Fruit fly (Drosophila melanogaster): ENCODE results near the gene Sap47.
A peak's percentile ranks its signal among the peaks of the same experiment; 100 is the strongest.

The Sap47 gene

DNA sequence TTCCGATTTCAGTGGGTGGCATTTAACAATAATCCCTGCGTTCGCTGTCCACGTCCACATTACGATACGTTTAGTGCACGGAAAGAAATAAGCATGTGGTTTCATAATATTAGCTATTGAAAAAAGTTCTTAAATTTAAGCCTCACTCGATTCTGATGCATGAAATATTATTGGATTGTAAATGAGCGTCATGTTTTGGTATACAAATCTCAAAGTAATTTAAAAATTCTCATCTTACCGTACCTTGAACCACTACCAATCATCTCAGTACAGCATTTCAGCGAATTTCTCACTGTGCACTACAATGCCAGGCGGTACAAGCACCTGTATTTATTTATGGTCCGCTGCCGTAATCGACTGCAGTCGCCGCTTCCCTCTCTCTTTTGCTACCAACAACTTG is 39.3 kb downstream of the Sap47 start (continued):
- peak; percentile 82 for TF ChIP-seq bcd (GFP tag; optimal IDR thresholded peaks at IDR 0.05)
- peak; percentile 59 for TF ChIP-seq CG11723 (GFP tag; optimal IDR thresholded peaks at IDR 0.05)
- TF ChIP-seq crp (GFP tag; optimal IDR thresholded peaks at IDR 0.05) = peak in 1 of 2 experiments; percentile 21
- peak; percentile 75 for TF ChIP-seq btn (GFP tag; optimal IDR thresholded peaks at IDR 0.05)
- peak; percentile 80 for TF ChIP-seq CG17829 (tag; optimal IDR thresholded peaks at IDR 0.05)
- TF ChIP-seq Deaf1 (tag; optimal IDR thresholded peaks at IDR 0.05) = peak; percentile 45
- peak; percentile 74 for TF ChIP-seq CG9727 (GFP tag; optimal IDR thresholded peaks at IDR 0.05)
- peak; percentile 28 for TF ChIP-seq sd (tag; optimal IDR thresholded peaks at IDR 0.05)
- no peak for TF ChIP-seq h (optimal IDR thresholded peaks at IDR 0.05)
- TF ChIP-seq tx (GFP tag; optimal IDR thresholded peaks at IDR 0.05) = peak; percentile 78
- peak; percentile 55 for TF ChIP-seq Myb (GFP tag; optimal IDR thresholded peaks at IDR 0.05)
- TF ChIP-seq corto (GFP tag; optimal IDR thresholded peaks at IDR 0.05) = peak; percentile 51
- no peak for TF ChIP-seq ash1 (GFP tag; optimal IDR thresholded peaks at IDR 0.05)
- no peak for TF ChIP-seq CG11560 (tag; IDR thresholded peaks at IDR 0.05)
- TF ChIP-seq dimm (GFP tag; IDR thresholded peaks at IDR 0.05) = no peak
- TF ChIP-seq al (GFP tag; IDR thresholded peaks at IDR 0.05) = no peak
- no peak for TF ChIP-seq CG17328 (GFP tag; IDR thresholded peaks at IDR 0.05)
- no peak for TF ChIP-seq Dp (GFP tag; optimal IDR thresholded peaks at IDR 0.05)
- peak; percentile 56 for TF ChIP-seq CG16815 (GFP tag; optimal IDR thresholded peaks at IDR 0.05)
- TF ChIP-seq ab (GFP tag; optimal IDR thresholded peaks at IDR 0.05) = peak; percentile 74
- peak; percentile 80 for TF ChIP-seq fd3F (GFP tag; optimal IDR thresholded peaks at IDR 0.05)
- peak; percentile 76 for TF ChIP-seq salm (tag; optimal IDR thresholded peaks at IDR 0.05)
- peak; percentile 27 for TF ChIP-seq CG3838 (GFP tag; optimal IDR thresholded peaks at IDR 0.05)
- TF ChIP-seq crol (GFP tag; IDR thresholded peaks at IDR 0.05) = no peak
- peak; percentile 62 for TF ChIP-seq en (GFP tag; optimal IDR thresholded peaks at IDR 0.05)
- peak; percentile 77 for TF ChIP-seq kah (GFP tag; optimal IDR thresholded peaks at IDR 0.05)
- TF ChIP-seq jumu (GFP tag; optimal IDR thresholded peaks at IDR 0.05) = peak; percentile 74
- peak; percentile 32 for TF ChIP-seq wek (GFP tag; optimal IDR thresholded peaks at IDR 0.05)
- TF ChIP-seq CG4424 (GFP tag; optimal IDR thresholded peaks at IDR 0.05) = peak; percentile 83
- TF ChIP-seq Xbp1 (GFP tag; optimal IDR thresholded peaks at IDR 0.05) = peak; percentile 85
- TF ChIP-seq fd102C (GFP tag; optimal IDR thresholded peaks at IDR 0.05) = no peak
- TF ChIP-seq Sox100B (GFP tag; optimal IDR thresholded peaks at IDR 0.05) = peak; percentile 82
- TF ChIP-seq peb (GFP tag; IDR thresholded peaks at IDR 0.05) = no peak
- TF ChIP-seq MBD-R2 (GFP tag; IDR thresholded peaks at IDR 0.05) = no peak
- peak; percentile 68 for TF ChIP-seq luna (GFP tag; optimal IDR thresholded peaks at IDR 0.05)
- no peak for TF ChIP-seq Hmx (GFP tag; optimal IDR thresholded peaks at IDR 0.05)
- TF ChIP-seq CG42726 (GFP tag; IDR thresholded peaks at IDR 0.05; ENCODE audit: partially characterized antibody) = no peak
- peak; percentile 76 for TF ChIP-seq CG9437 (GFP tag; optimal IDR thresholded peaks at IDR 0.05)
- peak; percentile 89 for TF ChIP-seq tap (tag; optimal IDR thresholded peaks at IDR 0.05)
- no peak for TF ChIP-seq otp (GFP tag; IDR thresholded peaks at IDR 0.05)
- peak; percentile 65 for TF ChIP-seq CG2875 (GFP tag; optimal IDR thresholded peaks at IDR 0.05)
- TF ChIP-seq Max (GFP tag; optimal IDR thresholded peaks at IDR 0.05) = peak; percentile 61
- TF ChIP-seq run (tag; optimal IDR thresholded peaks at IDR 0.05) = peak; percentile 61
- peak; percentile 82 for TF ChIP-seq CG8924 (tag; optimal IDR thresholded peaks at IDR 0.05)
- TF ChIP-seq Ets97D (GFP tag; optimal IDR thresholded peaks at IDR 0.05) = peak; percentile 35
- TF ChIP-seq CG2712 (tag; optimal IDR thresholded peaks at IDR 0.05) = peak; percentile 84
- no peak for TF ChIP-seq hbn (GFP tag; IDR thresholded peaks at IDR 0.05; ENCODE audit: partially characterized antibody)
- no peak for TF ChIP-seq inv (GFP tag; IDR thresholded peaks at IDR 0.05; ENCODE audit: partially characterized antibody)
- peak; percentile 61 for TF ChIP-seq sug (tag; optimal IDR thresholded peaks at IDR 0.05)
- TF ChIP-seq dati (GFP tag; IDR thresholded peaks at IDR 0.05) = no peak
- peak; percentile 83 for TF ChIP-seq CG2120 (GFP tag; optimal IDR thresholded peaks at IDR 0.05)
- TF ChIP-seq maf-S (GFP tag; optimal IDR thresholded peaks at IDR 0.05) = peak; percentile 70

Measured in whole organism, embryonic.